Fruit fly (Drosophila melanogaster): Measurements from ENCODE around the gene beta-Spec.

The beta-Spec gene

DNA sequence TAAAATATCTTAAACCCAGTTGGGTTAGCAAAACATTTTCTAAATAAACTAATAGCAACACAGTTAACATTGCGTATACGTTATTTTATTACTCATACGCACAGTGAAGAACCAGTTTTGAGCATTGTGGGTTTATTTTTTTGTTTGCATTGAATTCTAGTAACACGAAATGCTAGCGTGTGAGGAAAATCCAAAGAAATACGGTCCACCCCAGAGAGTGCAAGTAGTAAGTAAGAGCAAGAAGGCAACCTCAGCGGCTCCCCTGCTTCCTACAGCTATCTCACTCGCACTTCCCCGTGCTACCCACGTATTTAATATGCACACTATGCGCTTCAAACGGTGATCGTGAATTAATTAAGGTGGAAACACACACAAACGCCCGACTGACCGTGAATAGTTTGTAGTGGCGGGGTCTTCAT lies 32.2 kb upstream of the beta-Spec start (continued):
- TF ChIP-seq Mrtf (GFP tag; IDR thresholded peaks at IDR 0.05) = peak; percentile 82
- peak; percentile 65 for TF ChIP-seq CG12942 (GFP tag; optimal IDR thresholded peaks at IDR 0.05)
- TF ChIP-seq CG5245 (GFP tag; optimal IDR thresholded peaks at IDR 0.05) = peak; percentile 74
- 0 out of 2 replicates have a peak, but pooled peaks have one; percentile 35 for TF ChIP-seq cas (GFP tag; IDR thresholded peaks at IDR 0.05)
- TF ChIP-seq Usf (GFP tag; optimal IDR thresholded peaks at IDR 0.05) = peak; percentile 58
- TF ChIP-seq D (optimal IDR thresholded peaks at IDR 0.05) = no peak
- TF ChIP-seq D (GFP tag; optimal IDR thresholded peaks at IDR 0.05) = peak; percentile 77
- no peak for TF ChIP-seq hbn (GFP tag; IDR thresholded peaks at IDR 0.05; ENCODE audit: partially characterized antibody)
- TF ChIP-seq Sry-β (GFP tag; optimal IDR thresholded peaks at IDR 0.05) = no peak
- peak; percentile 75 for TF ChIP-seq CG12155 (GFP tag; optimal IDR thresholded peaks at IDR 0.05)
- TF ChIP-seq CG4617 (GFP tag; optimal IDR thresholded peaks at IDR 0.05; ENCODE audit: borderline replicate concordance) = peak; percentile 29
- peak; percentile 30 for TF ChIP-seq ab (GFP tag; optimal IDR thresholded peaks at IDR 0.05)
- peak; percentile 50; the same call in 2 of the 3 replicates for TF ChIP-seq croc (GFP tag; conservative IDR thresholded peaks at IDR 0.05)
- peak; percentile 70 for TF ChIP-seq CG6654 (GFP tag; optimal IDR thresholded peaks at IDR 0.05)
- peak; percentile 53 for TF ChIP-seq crol (GFP tag; IDR thresholded peaks at IDR 0.05)
- TF ChIP-seq CG2678 (tag; optimal IDR thresholded peaks at IDR 0.05) = peak; percentile 94
- TF ChIP-seq zfh1 (GFP tag; IDR thresholded peaks at IDR 0.05) = peak; percentile 69; the same call in 2 of the 3 replicates
- TF ChIP-seq CG14667 (GFP tag; IDR thresholded peaks at IDR 0.05) = peak; percentile 59; the same call in 1 of the 2 replicates
- peak; percentile 82 for TF ChIP-seq D19A (tag; optimal IDR thresholded peaks at IDR 0.05)
- peak; percentile 77 for TF ChIP-seq tio (GFP tag; optimal IDR thresholded peaks at IDR 0.05)
- TF ChIP-seq hb (GFP tag; IDR thresholded peaks at IDR 0.05; ENCODE audit: partially characterized antibody) = no peak
- TF ChIP-seq kni (GFP tag; optimal IDR thresholded peaks at IDR 0.05) = peak; percentile 63
- no peak for TF ChIP-seq CG2129 (GFP tag; IDR thresholded peaks at IDR 0.05; ENCODE audit: partially characterized antibody)
- peak in 1 of 2 experiments; percentile 98 for TF ChIP-seq eve (GFP tag; optimal IDR thresholded peaks at IDR 0.05)
- TF ChIP-seq pum (GFP tag; optimal IDR thresholded peaks at IDR 0.05) = peak; percentile 79
- peak; percentile 42 for TF ChIP-seq cato (GFP tag; optimal IDR thresholded peaks at IDR 0.05; ENCODE audit: borderline replicate concordance)
- peak; percentile 94 for TF ChIP-seq CG13296 (GFP tag; optimal IDR thresholded peaks at IDR 0.05)
- peak; percentile 89 for TF ChIP-seq CG17361 (GFP tag; IDR thresholded peaks at IDR 0.05)
- peak; percentile 87 for TF ChIP-seq Rfx (GFP tag; IDR thresholded peaks at IDR 0.05)
- peak; percentile 93 for TF ChIP-seq lab (GFP tag; optimal IDR thresholded peaks at IDR 0.05)
- no peak for TF ChIP-seq CG7963 (GFP tag; IDR thresholded peaks at IDR 0.05; ENCODE audit: partially characterized antibody)
- no peak for TF ChIP-seq Doc3 (GFP tag; IDR thresholded peaks at IDR 0.05; ENCODE audit: partially characterized antibody)
- TF ChIP-seq sima (GFP tag; optimal IDR thresholded peaks at IDR 0.05) = peak; percentile 30
- TF ChIP-seq Dek (tag; optimal IDR thresholded peaks at IDR 0.05) = peak; percentile 84
- TF ChIP-seq Spps (tag; optimal IDR thresholded peaks at IDR 0.05) = peak; percentile 15
- TF ChIP-seq Dp (GFP tag; optimal IDR thresholded peaks at IDR 0.05) = no peak
- TF ChIP-seq ci (GFP tag; IDR thresholded peaks at IDR 0.05) = peak; percentile 74
- peak; percentile 52 for TF ChIP-seq H2.0 (GFP tag; IDR thresholded peaks at IDR 0.05)
- peak; percentile 70 for TF ChIP-seq ranshi (GFP tag; IDR thresholded peaks at IDR 0.05)
- peak; percentile 78 for TF ChIP-seq mirr (GFP tag; optimal IDR thresholded peaks at IDR 0.05)
- TF ChIP-seq Adf1 (GFP tag; IDR thresholded peaks at IDR 0.05) = peak; percentile 25; the same call in 1 of the 2 replicates
- no peak for TF ChIP-seq Dfd (GFP tag; optimal IDR thresholded peaks at IDR 0.05)
- no peak for TF ChIP-seq inv (GFP tag; IDR thresholded peaks at IDR 0.05; ENCODE audit: partially characterized antibody)
- TF ChIP-seq dpn (GFP tag; optimal IDR thresholded peaks at IDR 0.05) = peak; percentile 81 to 84
- TF ChIP-seq ssp (GFP tag; IDR thresholded peaks at IDR 0.05) = peak; percentile 51; the same call in 1 of the 2 replicates
- peak; percentile 0 to 100 for TF ChIP-seq Eip74EF (GFP tag; optimal IDR thresholded peaks at IDR 0.05)
- TF ChIP-seq B-H2 (GFP tag; optimal IDR thresholded peaks at IDR 0.05) = peak; percentile 57
- TF ChIP-seq MTF-1 (GFP tag; optimal IDR thresholded peaks at IDR 0.05; ENCODE audit: borderline replicate concordance) = peak; percentile 69
- TF ChIP-seq Gsc (GFP tag; IDR thresholded peaks at IDR 0.05) = no peak
- peak; percentile 37 for TF ChIP-seq CG3838 (GFP tag; optimal IDR thresholded peaks at IDR 0.05)
